Fruit fly (Drosophila melanogaster) whole organism, embryonic: ENCODE data around the gene Prim2.

Source experiments
- Abd-B ChIP-seq: fragments of 200-800 bp; sonication (Bioruptor generic); optimal IDR thresholded peaks from 2 replicates; lab custom pipeline; 2018; ENCODE audit warnings: missing biosample characterization, mild to moderate bottlenecking, missing genetic modification characterization, moderate library complexity
- B-H2 ChIP-seq: fragments of 200-800 bp; sonication (Bioruptor generic); optimal IDR thresholded peaks from 2 replicates; lab custom pipeline; 2018; ENCODE audit warnings: missing biosample characterization, mild to moderate bottlenecking, missing genetic modification characterization
- CG1024 ChIP-seq: fragments of 200-800 bp; sonication (Bioruptor generic); IDR thresholded peaks from 2 replicates; pipeline ENCODE4 v1.3.6; 2022; ENCODE audit warnings: missing biosample characterization, missing genetic modification characterization
- CG10543 ChIP-seq: fragments of 200-800 bp; sonication (Bioruptor generic); optimal IDR thresholded peaks from 3 replicates; lab custom pipeline; 2017; ENCODE audit warnings: missing biosample characterization, mild to moderate bottlenecking, missing genetic modification characterization, moderate library complexity
- CG10959 ChIP-seq: fragments of 200-800 bp; sonication (Bioruptor generic); IDR thresholded peaks from 2 replicates; pipeline ENCODE4 v1.3.6; 2022; ENCODE audit warnings: missing biosample characterization, missing genetic modification characterization
- CG11504 ChIP-seq: fragments of 200-800 bp; sonication (Bioruptor generic); optimal IDR thresholded peaks from 3 replicates; lab custom pipeline; 2019; ENCODE audit warnings: missing biosample characterization, mild to moderate bottlenecking, missing genetic modification characterization, moderate library complexity
- CG12219 ChIP-seq: fragments of 200-800 bp; sonication (Bioruptor generic); optimal IDR thresholded peaks from 3 replicates; lab custom pipeline; 2018; ENCODE audit warnings: missing biosample characterization, mild to moderate bottlenecking, missing genetic modification characterization
- CG13424 ChIP-seq: fragments of 200-800 bp; sonication (Bioruptor generic); optimal IDR thresholded peaks from 2 replicates; lab custom pipeline; 2019; ENCODE audit warnings: missing biosample characterization, mild to moderate bottlenecking, missing genetic modification characterization, moderate library complexity
- CG14710 ChIP-seq: fragments of 200-800 bp; sonication (Bioruptor generic); optimal IDR thresholded peaks from 3 replicates; lab custom pipeline; 2019; ENCODE audit warnings: missing biosample characterization, mild to moderate bottlenecking, missing genetic modification characterization, moderate library complexity
- CG1603 ChIP-seq: fragments of 200-800 bp; sonication (Bioruptor generic); optimal IDR thresholded peaks from 2 replicates; lab custom pipeline; 2019; ENCODE audit warnings: missing biosample characterization, mild to moderate bottlenecking, missing genetic modification characterization, moderate library complexity
- CG18262 ChIP-seq: fragments of 200-800 bp; optimal IDR thresholded peaks from 3 replicates; lab custom pipeline; 2019; ENCODE audit warnings: missing biosample characterization, mild to moderate bottlenecking, missing genetic modification characterization, moderate library complexity
- CG2120 ChIP-seq: fragments of 200-800 bp; sonication (Bioruptor generic); optimal IDR thresholded peaks from 3 replicates; lab custom pipeline; 2016; ENCODE audit warnings: missing biosample characterization, missing genetic modification characterization
- CG2712 ChIP-seq: fragments of 200-800 bp; optimal IDR thresholded peaks from 3 replicates; lab custom pipeline; 2019; ENCODE audit warnings: missing biosample characterization, mild to moderate bottlenecking, missing genetic modification characterization, moderate library complexity
- CG31388 ChIP-seq: fragments of 200-800 bp; sonication (Bioruptor generic); optimal IDR thresholded peaks from 2 replicates; lab custom pipeline; 2016; ENCODE audit warnings: missing biosample characterization, missing genetic modification characterization
- CG32532 ChIP-seq: fragments of 200-800 bp; sonication (Bioruptor generic); IDR thresholded peaks from 2 replicates; pipeline ENCODE4 v1.3.6; 2022; ENCODE audit warnings: missing biosample characterization, missing genetic modification characterization
- CG3281 ChIP-seq: fragments of 200-800 bp; sonication (Bioruptor generic); optimal IDR thresholded peaks from 3 replicates; lab custom pipeline; 2017; ENCODE audit warnings: missing biosample characterization, mild to moderate bottlenecking, missing genetic modification characterization
- CG3838 ChIP-seq: fragments of 200-800 bp; sonication (Bioruptor generic); optimal IDR thresholded peaks from 3 replicates; lab custom pipeline; 2016; ENCODE audit warnings: missing biosample characterization, missing genetic modification characterization
- CG7372 ChIP-seq: fragments of 200-800 bp; sonication (Bioruptor generic); IDR thresholded peaks from 2 replicates; pipeline ENCODE4 v1.3.6; 2022; ENCODE audit warnings: missing biosample characterization, missing genetic modification characterization
- Camta ChIP-seq: fragments of 200-800 bp; sonication (Bioruptor generic); optimal IDR thresholded peaks from 2 replicates; lab custom pipeline; 2016; ENCODE audit warnings: missing biosample characterization, missing genetic modification characterization
- D19A ChIP-seq: fragments of 200-800 bp; optimal IDR thresholded peaks from 3 replicates; lab custom pipeline; 2019; ENCODE audit warnings: missing biosample characterization, mild to moderate bottlenecking, missing genetic modification characterization, moderate library complexity
- Dbx ChIP-seq: fragments of 200-800 bp; sonication (Bioruptor generic); IDR thresholded peaks from 3 replicates; pipeline ENCODE4 v1.3.6; 2022; ENCODE audit warnings: missing biosample characterization, missing genetic modification characterization
- Dek ChIP-seq: fragments of 200-800 bp; sonication (Bioruptor generic); optimal IDR thresholded peaks from 3 replicates; lab custom pipeline; 2019; ENCODE audit warnings: missing biosample characterization, mild to moderate bottlenecking, missing genetic modification characterization, moderate library complexity
- Dip3 ChIP-seq: fragments of 200-800 bp; sonication (Bioruptor generic); optimal IDR thresholded peaks from 3 replicates; lab custom pipeline; 2016; ENCODE audit warnings: missing biosample characterization, missing genetic modification characterization
- Dp ChIP-seq: fragments of 200-800 bp; sonication (Bioruptor generic); optimal IDR thresholded peaks from 2 replicates; lab custom pipeline; 2018; ENCODE audit warnings: missing biosample characterization, mild to moderate bottlenecking, missing genetic modification characterization, moderate library complexity
- HmgZ ChIP-seq: fragments of 200-800 bp; sonication (Bioruptor generic); optimal IDR thresholded peaks from 2 replicates; lab custom pipeline; 2018; ENCODE audit warnings: missing biosample characterization, mild to moderate bottlenecking, missing genetic modification characterization
- Lhr ChIP-seq: fragments of 200-800 bp; sonication (Bioruptor generic); optimal IDR thresholded peaks from 3 replicates; lab custom pipeline; 2017; ENCODE audit warnings: mild to moderate bottlenecking, missing biosample characterization, missing genetic modification reagents, missing genetic modification characterization
- Lpt ChIP-seq: fragments of >200 bp; optimal IDR thresholded peaks from 2 replicates; lab custom pipeline; 2018; ENCODE audit warnings: missing biosample characterization, missing genetic modification characterization
- MBD-R2 ChIP-seq: fragments of 200-800 bp; sonication (Bioruptor generic); IDR thresholded peaks from 2 replicates; pipeline ENCODE4 v1.3.6; 2022; ENCODE audit warnings: missing biosample characterization, missing genetic modification characterization
- NC2β ChIP-seq: fragments of 200-800 bp; sonication (Bioruptor generic); optimal IDR thresholded peaks from 2 replicates; lab custom pipeline; 2016; ENCODE audit warnings: missing biosample characterization, missing genetic modification characterization
- Oli ChIP-seq: fragments of 200-800 bp; sonication (Bioruptor generic); optimal IDR thresholded peaks from 2 replicates; lab custom pipeline; 2018; ENCODE audit warnings: missing biosample characterization, mild to moderate bottlenecking, missing genetic modification characterization, moderate library complexity
- PHDP ChIP-seq: fragments of 200-800 bp; sonication (Bioruptor generic); optimal IDR thresholded peaks from 3 replicates; lab custom pipeline; 2018; ENCODE audit warnings: missing biosample characterization, mild to moderate bottlenecking, missing genetic modification characterization, moderate library complexity
- Ravus ChIP-seq: fragments of 200-800 bp; sonication (Bioruptor generic); IDR thresholded peaks from 2 replicates; pipeline ENCODE4 v1.3.6; 2022; ENCODE audit warnings: missing biosample characterization, missing genetic modification characterization
- Six4 ChIP-seq: fragments of 200-800 bp; sonication (Bioruptor generic); optimal IDR thresholded peaks from 2 replicates; lab custom pipeline; 2016; ENCODE audit warnings: missing biosample characterization, missing genetic modification characterization
- ara ChIP-seq: fragments of 200-800 bp; sonication (Bioruptor generic); IDR thresholded peaks from 2 replicates; pipeline ENCODE4 v1.3.6; 2022; ENCODE audit warnings: missing biosample characterization, missing genetic modification characterization
- bab2 ChIP-seq: fragments of 200-800 bp; sonication (Bioruptor generic); optimal IDR thresholded peaks from 2 replicates; lab custom pipeline; 2016; ENCODE audit warnings: missing biosample characterization, missing genetic modification characterization
- bcd ChIP-seq: fragments of 200-800 bp; sonication (Bioruptor generic); optimal IDR thresholded peaks from 2 replicates; lab custom pipeline; 2017; ENCODE audit warnings: missing biosample characterization, mild to moderate bottlenecking, missing genetic modification characterization
- cato ChIP-seq: fragments of 200-800 bp; sonication (Bioruptor generic); optimal IDR thresholded peaks from 2 replicates; lab custom pipeline; 2016; ENCODE audit warnings: missing biosample characterization, missing genetic modification characterization, borderline replicate concordance
- chn ChIP-seq: fragments of 200-800 bp; sonication (Bioruptor generic); optimal IDR thresholded peaks from 2 replicates; lab custom pipeline; 2016; ENCODE audit warnings: missing biosample characterization, missing genetic modification characterization
- ewg ChIP-seq: fragments of 200-800 bp; sonication (Bioruptor generic); optimal IDR thresholded peaks from 3 replicates; lab custom pipeline; 2017; ENCODE audit warnings: mild to moderate bottlenecking, missing biosample characterization, missing genetic modification reagents, missing genetic modification characterization
- gce ChIP-seq: fragments of 200-800 bp; sonication (Bioruptor generic); IDR thresholded peaks from 3 replicates; pipeline ENCODE4 v1.3.6; 2022; ENCODE audit warnings: missing biosample characterization, missing genetic modification characterization
- gcm ChIP-seq: fragments of 200-800 bp; sonication (Bioruptor generic); optimal IDR thresholded peaks from 2 replicates; lab custom pipeline; 2019; ENCODE audit warnings: missing biosample characterization, mild to moderate bottlenecking, missing genetic modification characterization, moderate library complexity
- gfzf ChIP-seq: fragments of 200-800 bp; sonication (Bioruptor generic); optimal IDR thresholded peaks from 2 replicates; lab custom pipeline; 2016; ENCODE audit warnings: missing biosample characterization, mild to moderate bottlenecking, missing genetic modification characterization, moderate library complexity
- gt ChIP-seq: fragments of 200-800 bp; sonication (Bioruptor generic); IDR thresholded peaks from 2 replicates; pipeline ENCODE4 v1.3.6; 2022; ENCODE audit warnings: missing biosample characterization, missing genetic modification characterization
- onecut ChIP-seq: fragments of 200-800 bp; sonication (Bioruptor generic); IDR thresholded peaks from 2 replicates; pipeline ENCODE4 v1.3.6; 2022; ENCODE audit warnings: missing biosample characterization, missing genetic modification characterization
- p53 ChIP-seq: fragments of 200-800 bp; sonication (Bioruptor generic); optimal IDR thresholded peaks from 2 replicates; lab custom pipeline; 2016; ENCODE audit warnings: missing biosample characterization, missing genetic modification characterization
- stwl ChIP-seq: fragments of 200-800 bp; sonication (Bioruptor generic); optimal IDR thresholded peaks from 3 replicates; lab custom pipeline; 2018; ENCODE audit warnings: missing biosample characterization, mild to moderate bottlenecking, missing genetic modification characterization, moderate library complexity
- tin ChIP-seq: fragments of 200-800 bp; sonication (Bioruptor generic); optimal IDR thresholded peaks from 3 replicates; lab custom pipeline; 2016; ENCODE audit warnings: missing biosample characterization, missing genetic modification characterization
- ttk ChIP-seq: fragments of 200-800 bp; sonication (Bioruptor generic); IDR thresholded peaks from 2 replicates; pipeline ENCODE4 v2.1.2; 2022; ENCODE audit warnings: missing biosample characterization, missing genetic modification characterization
- tx ChIP-seq: fragments of 200-800 bp; sonication (Bioruptor generic); optimal IDR thresholded peaks from 2 replicates; lab custom pipeline; 2016; ENCODE audit warnings: missing biosample characterization, missing genetic modification characterization
- vvl ChIP-seq: fragments of 200-800 bp; sonication (Bioruptor generic); IDR thresholded peaks from 2 replicates; pipeline ENCODE4 v1.3.6; 2022; ENCODE audit warnings: missing biosample characterization, missing genetic modification characterization

Gene Prim2

dm6 chr3L:20384086-20384810 lies 22.9 kb upstream of the Prim2 start, which contains the start of the genes CG5498 and fbl (continued):
- TF ChIP-seq CG11504 (peak; percentile 99), gcm (peak; percentile 41), Dbx (GFP tag; lab: Robert Waterston, UW) (peak; percentile 67), gt (GFP tag; lab: Robert Waterston, UW) (no peak), CG1603 (tag; lab: Kevin White, UChicago) (peak; percentile 4), Lhr (GFP tag; lab: Kevin White, UChicago) (peak; percentile 43), stwl (peak; percentile 96), CG1024 (GFP tag; lab: Robert Waterston, UW) (0 out of 2 replicates have a peak, but pooled peaks have one; percentile 9), PHDP (tag; lab: Kevin White, UChicago) (peak; percentile 70), MBD-R2 (peak; percentile 75), Dp (GFP tag; lab: Kevin White, UChicago) (peak; percentile 38), CG7372 (GFP tag; lab: Robert Waterston, UW) (0 out of 2 replicates have a peak, but pooled peaks have one; percentile 29), CG3838 (GFP tag; lab: Kevin White, UChicago) (no peak), tx (peak; percentile 0), tin (GFP tag; lab: Kevin White, UChicago) (peak; percentile 46), Six4 (GFP tag; lab: Kevin White, UChicago) (peak; percentile 30), bab2 (peak; percentile 53), ttk (GFP tag; lab: Robert Waterston, UW) (no peak), HmgZ (tag; lab: Kevin White, UChicago) (peak; percentile 71), chn (peak; percentile 46), CG2120 (GFP tag; lab: Kevin White, UChicago) (peak; percentile 84), CG10543 (GFP tag; lab: Kevin White, UChicago) (peak; percentile 74), CG32532 (GFP tag; lab: Robert Waterston, UW) (peak; percentile 52; the same call in 1 of the 2 replicates), Abd-B (no peak), gce (GFP tag; lab: Robert Waterston, UW) (no peak), Dip3 (peak; percentile 54), CG14710 (tag; lab: Kevin White, UChicago) (peak; percentile 85), onecut (GFP tag; lab: Robert Waterston, UW) (peak; percentile 55), Ravus (GFP tag; lab: Robert Waterston, UW) (no peak), CG31388 (GFP tag; lab: Kevin White, UChicago) (peak; percentile 9), CG13424 (tag; lab: Kevin White, UChicago) (peak; percentile 69), gfzf (peak; percentile 17), D19A (tag; lab: Kevin White, UChicago) (peak; percentile 54), CG18262 (tag; lab: Kevin White, UChicago) (peak; percentile 71), ara (GFP tag; lab: Robert Waterston, UW) (0 out of 2 replicates have a peak, but pooled peaks have one; percentile 4), Camta (peak; percentile 45), vvl (GFP tag; lab: Robert Waterston, UW) (peak; percentile 72), bcd (GFP tag; lab: Kevin White, UChicago) (peak; percentile 65), CG12219 (GFP tag; lab: Kevin White, UChicago) (no peak), B-H2 (GFP tag; lab: Kevin White, UChicago) (peak; percentile 70), Oli (tag; lab: Kevin White, UChicago) (peak; percentile 25), Dek (peak; percentile 35), Lpt (GFP tag; lab: Kevin White, UChicago) (no peak), CG10959 (GFP tag; lab: Robert Waterston, UW) (no peak), p53 (GFP tag; lab: Kevin White, UChicago) (no peak), NC2β (GFP tag; lab: Kevin White, UChicago) (peak; percentile 18), cato (GFP tag; lab: Kevin White, UChicago) (peak; percentile 47), CG2712 (tag; lab: Kevin White, UChicago) (peak; percentile 78), CG3281 (peak; percentile 65), ewg (GFP tag; lab: Kevin White, UChicago) (peak; percentile 29)
